Fruit fly (Drosophila melanogaster): ENCODE measurements around the gene opa.

- TF ChIP-seq usp (GFP tag; optimal IDR thresholded peaks at IDR 0.05) (no peak), h (GFP tag; optimal IDR thresholded peaks at IDR 0.05) (no peak), jim (GFP tag; optimal IDR thresholded peaks at IDR 0.05) (no peak), dsf (GFP tag; optimal IDR thresholded peaks at IDR 0.05; ENCODE audit: borderline replicate concordance) (no peak)
Measured at dm6 chr3R:4896946-4897345, 44.3 kb downstream of the opa start.
